Worm (Caenorhabditis elegans) whole organism, L1 larva: Measurements from ENCODE around the gene scc-2.

Source experiments
- C04F5.9 ChIP-seq: sonication (generic microtip); optimal IDR thresholded peaks from 2 replicates; lab custom pipeline; 2016; ENCODE audit warnings: missing genetic modification characterization, missing compliant biosample characterization
- Y116A8C.19 ChIP-seq: sonication (generic microtip); optimal IDR thresholded peaks from 2 replicates; lab custom pipeline; 2016; ENCODE audit warnings: missing compliant biosample characterization, missing genetic modification characterization, borderline replicate concordance
- aly-2 ChIP-seq: fragments of 150-350 bp; optimal IDR thresholded peaks from 2 replicates; lab custom pipeline; 2014; ENCODE audit warnings: missing biosample characterization, missing genetic modification characterization
- ets-5 ChIP-seq: fragments of 200-800 bp; sonication (Bioruptor generic); IDR thresholded peaks from 2 replicates; pipeline ENCODE4 v1.3.6; 2022; ENCODE audit warnings: missing genetic modification characterization, missing compliant biosample characterization
- fkh-8 ChIP-seq: sonication (generic microtip); optimal IDR thresholded peaks from 2 replicates; lab custom pipeline; 2016; ENCODE audit warnings: mild to moderate bottlenecking, missing genetic modification characterization, missing compliant biosample characterization
- fos-1 ChIP-seq: fragments of 150-350 bp; optimal IDR thresholded peaks from 2 replicates; lab custom pipeline; 2014; ENCODE audit warnings: missing biosample characterization, missing genetic modification characterization
- nhr-11 ChIP-seq: fragments of 150-350 bp; optimal IDR thresholded peaks from 2 replicates; lab custom pipeline; 2014; ENCODE audit warnings: missing biosample characterization, missing genetic modification characterization
- nhr-28 ChIP-seq: fragments of 150-350 bp; optimal IDR thresholded peaks from 2 replicates; lab custom pipeline; 2014; ENCODE audit warnings: missing biosample characterization, missing genetic modification characterization
- pqm-1 ChIP-seq: sonication (generic microtip); optimal IDR thresholded peaks from 3 replicates; lab custom pipeline; 2017; ENCODE audit warnings: missing biosample characterization, missing genetic modification characterization
- tbx-2 ChIP-seq: sonication (generic microtip); optimal IDR thresholded peaks from 2 replicates; lab custom pipeline; 2016; ENCODE audit warnings: missing genetic modification characterization, missing compliant biosample characterization
- unc-62 ChIP-seq: fragments of 150-350 bp; optimal IDR thresholded peaks from 2 replicates; lab custom pipeline; 2014; ENCODE audit warnings: missing biosample characterization, missing genetic modification reagents, missing genetic modification characterization
- vab-15 ChIP-seq: sonication (generic microtip); optimal IDR thresholded peaks from 2 replicates; lab custom pipeline; 2017; ENCODE audit warnings: missing genotype, mild to moderate bottlenecking, missing genetic modification characterization, missing compliant biosample characterization

- TF ChIP-seq fkh-8 (tag; lab: Kevin White, UChicago): no peak
- no peak for TF ChIP-seq ets-5 (GFP tag; lab: Robert Waterston, UW)
- no peak for TF ChIP-seq tbx-2
- TF ChIP-seq Y116A8C.19 (tag; lab: Kevin White, UChicago): no peak
- TF ChIP-seq aly-2 (tag; lab: Kevin White, UChicago): no peak
- no peak for TF ChIP-seq nhr-28 (tag; lab: Kevin White, UChicago)
- no peak for TF ChIP-seq vab-15 (tag; lab: Kevin White, UChicago)
- no peak for TF ChIP-seq unc-62
- TF ChIP-seq nhr-11 (tag; lab: Kevin White, UChicago): no peak
- no peak for TF ChIP-seq C04F5.9 (tag; lab: Kevin White, UChicago)
- no peak for TF ChIP-seq pqm-1 (tag; lab: Kevin White, UChicago)
- TF ChIP-seq fos-1 (tag; lab: Kevin White, UChicago): no peak
Observed at ce11 chrII:294606-295005, 31.1 kb upstream of the scc-2 start, which contains the start of gene B0432.11.
